Worm (Caenorhabditis elegans): Measurements from ENCODE around the gene gst-42.

- TF ChIP-seq him-1 (tag; optimal IDR thresholded peaks at IDR 0.05): no peak
- no peak for TF ChIP-seq W03F9.2 (tag; optimal IDR thresholded peaks at IDR 0.05)
- no peak for TF ChIP-seq dao-5 (tag; optimal IDR thresholded peaks at IDR 0.05)
Observed at ce11 chrX:11732752-11733151, 5.0 kb upstream of the gst-42 start.
